Fruit fly (Drosophila melanogaster) whole organism, embryonic: ENCODE data around the gene CG16734.

Experiments used
- ATbp ChIP-seq: fragments of 200-800 bp; sonication (Bioruptor generic); optimal IDR thresholded peaks from 2 replicates; lab custom pipeline; 2017; ENCODE audit warnings: missing biosample characterization, mild to moderate bottlenecking, missing genetic modification characterization, missing genetic modification reagents
- CG10959 ChIP-seq: fragments of 200-800 bp; sonication (Bioruptor generic); IDR thresholded peaks from 2 replicates; pipeline ENCODE4 v1.3.6; 2022; ENCODE audit warnings: missing biosample characterization, missing genetic modification characterization
- CG11398 ChIP-seq: fragments of 200-800 bp; sonication (Bioruptor generic); optimal IDR thresholded peaks from 2 replicates; lab custom pipeline; 2016; ENCODE audit warnings: missing biosample characterization, missing genetic modification characterization
- CG11696 ChIP-seq: fragments of 200-800 bp; sonication (Bioruptor generic); IDR thresholded peaks from 2 replicates; pipeline ENCODE4 v1.3.6; 2022; ENCODE audit warnings: missing biosample characterization, missing genetic modification characterization
- CG12104 ChIP-seq: fragments of 200-800 bp; sonication (Bioruptor generic); optimal IDR thresholded peaks from 3 replicates; lab custom pipeline; 2016; ENCODE audit warnings: missing biosample characterization, missing genetic modification characterization
- CG12769 ChIP-seq: fragments of 200-800 bp; sonication (Bioruptor generic); optimal IDR thresholded peaks from 2 replicates; lab custom pipeline; 2019; ENCODE audit warnings: missing biosample characterization, mild to moderate bottlenecking, missing genetic modification characterization, moderate library complexity
- CG16863 ChIP-seq: fragments of 200-800 bp; sonication (Bioruptor generic); optimal IDR thresholded peaks from 3 replicates; lab custom pipeline; 2016; ENCODE audit warnings: missing biosample characterization, missing genetic modification characterization
- CG17385 ChIP-seq: fragments of 200-800 bp; sonication (Bioruptor generic); optimal IDR thresholded peaks from 3 replicates; lab custom pipeline; 2018; ENCODE audit warnings: missing biosample characterization, mild to moderate bottlenecking, missing genetic modification characterization
- CG18262 ChIP-seq: fragments of 200-800 bp; optimal IDR thresholded peaks from 3 replicates; lab custom pipeline; 2019; ENCODE audit warnings: missing biosample characterization, mild to moderate bottlenecking, missing genetic modification characterization, moderate library complexity
- CG18619 ChIP-seq: fragments of 200-800 bp; sonication (Bioruptor generic); optimal IDR thresholded peaks from 3 replicates; lab custom pipeline; 2017; ENCODE audit warnings: missing biosample characterization, mild to moderate bottlenecking, missing genetic modification characterization
- CG2120 ChIP-seq: fragments of 200-800 bp; sonication (Bioruptor generic); optimal IDR thresholded peaks from 3 replicates; lab custom pipeline; 2016; ENCODE audit warnings: missing biosample characterization, missing genetic modification characterization
- CG2875 ChIP-seq: fragments of 200-800 bp; sonication (Bioruptor generic); optimal IDR thresholded peaks from 2 replicates; lab custom pipeline; 2017; ENCODE audit warnings: missing biosample characterization, mild to moderate bottlenecking, missing genetic modification characterization, missing genetic modification reagents
- CG32532 ChIP-seq: fragments of 200-800 bp; sonication (Bioruptor generic); IDR thresholded peaks from 2 replicates; pipeline ENCODE4 v1.3.6; 2022; ENCODE audit warnings: missing biosample characterization, missing genetic modification characterization
- CG33557 ChIP-seq: fragments of 200-800 bp; sonication (Bioruptor generic); optimal IDR thresholded peaks from 2 replicates; lab custom pipeline; 2019; ENCODE audit warnings: missing biosample characterization, mild to moderate bottlenecking, missing genetic modification characterization, moderate library complexity
- CG34376 ChIP-seq: fragments of 200-800 bp; sonication (Bioruptor generic); optimal IDR thresholded peaks from 2 replicates; lab custom pipeline; 2018; ENCODE audit warnings: missing biosample characterization, mild to moderate bottlenecking, missing genetic modification characterization
- CG7271 ChIP-seq: fragments of 200-800 bp; sonication (Bioruptor generic); optimal IDR thresholded peaks from 2 replicates; lab custom pipeline; 2018; ENCODE audit warnings: missing biosample characterization, mild to moderate bottlenecking, missing genetic modification characterization, moderate library complexity
- CG7928 ChIP-seq: fragments of 200-800 bp; sonication (Bioruptor generic); optimal IDR thresholded peaks from 2 replicates; lab custom pipeline; 2017; ENCODE audit warnings: missing biosample characterization, mild to moderate bottlenecking, missing genetic modification characterization
- CTCF ChIP-seq: fragments of 200-800 bp; sonication (Bioruptor generic); optimal IDR thresholded peaks from 2 replicates; lab custom pipeline; 2017; ENCODE audit warnings: missing biosample characterization, mild to moderate bottlenecking, missing genetic modification characterization, moderate library complexity
- Camta ChIP-seq: fragments of 200-800 bp; sonication (Bioruptor generic); optimal IDR thresholded peaks from 2 replicates; lab custom pipeline; 2016; ENCODE audit warnings: missing biosample characterization, missing genetic modification characterization
- D ChIP-seq, 2 experiments: fragments of 200-800 bp in 1 of 2; fragments of >200 bp in 1 of 2; sonication (Bioruptor generic) in 1 of 2; optimal IDR thresholded peaks; 2 replicates in 1 of 2; 3 replicates in 1 of 2; lab custom pipeline; 2017; ENCODE audit warnings: mild to moderate bottlenecking in 1 of 2, missing biosample characterization in 1 of 2, missing genetic modification characterization in 1 of 2, missing genetic modification reagents in 1 of 2
- D19A ChIP-seq: fragments of 200-800 bp; optimal IDR thresholded peaks from 3 replicates; lab custom pipeline; 2019; ENCODE audit warnings: missing biosample characterization, mild to moderate bottlenecking, missing genetic modification characterization, moderate library complexity
- Dbx ChIP-seq: fragments of 200-800 bp; sonication (Bioruptor generic); IDR thresholded peaks from 3 replicates; pipeline ENCODE4 v1.3.6; 2022; ENCODE audit warnings: missing biosample characterization, missing genetic modification characterization
- ERR ChIP-seq: fragments of 200-800 bp; sonication (Bioruptor generic); optimal IDR thresholded peaks from 2 replicates; lab custom pipeline; 2016; ENCODE audit warnings: missing biosample characterization, missing genetic modification characterization
- HLH3B ChIP-seq: fragments of 200-800 bp; sonication (Bioruptor generic); IDR thresholded peaks from 2 replicates; pipeline ENCODE4 v1.3.6; 2022; ENCODE audit warnings: missing biosample characterization, missing genetic modification characterization
- Hmr ChIP-seq: fragments of 200-800 bp; sonication (Bioruptor generic); optimal IDR thresholded peaks from 3 replicates; lab custom pipeline; 2017; ENCODE audit warnings: mild to moderate bottlenecking, missing biosample characterization, missing genetic modification reagents, missing genetic modification characterization
- Hr3 ChIP-seq: fragments of 200-800 bp; sonication (Bioruptor generic); optimal IDR thresholded peaks from 3 replicates; lab custom pipeline; 2016; ENCODE audit warnings: missing biosample characterization, missing genetic modification characterization
- Hr39 ChIP-seq: fragments of >200 bp; optimal IDR thresholded peaks from 2 replicates; lab custom pipeline; 2017
- Hr78 ChIP-seq, 2 experiments: fragments of 200-800 bp in 1 of 2; fragments of >200 bp in 1 of 2; sonication (Bioruptor generic) in 1 of 2; optimal IDR thresholded peaks; 2 replicates each; lab custom pipeline; 2017 to 2019; ENCODE audit warnings: missing biosample characterization in 2 of 2, missing genetic modification characterization in 2 of 2, mild to moderate bottlenecking in 1 of 2, moderate library complexity in 1 of 2
- NC2β ChIP-seq: fragments of 200-800 bp; sonication (Bioruptor generic); optimal IDR thresholded peaks from 2 replicates; lab custom pipeline; 2016; ENCODE audit warnings: missing biosample characterization, missing genetic modification characterization
- NFAT ChIP-seq: fragments of 200-800 bp; sonication (Bioruptor generic); IDR thresholded peaks from 2 replicates; pipeline ENCODE4 v1.3.6; 2022; ENCODE audit warnings: missing biosample characterization, missing genetic modification characterization
- Nf-YA ChIP-seq: fragments of 200-800 bp; sonication (Bioruptor generic); IDR thresholded peaks from 2 replicates; pipeline ENCODE4 v1.3.6; 2022; ENCODE audit warnings: missing biosample characterization, missing genetic modification characterization
- Sin3A ChIP-seq: fragments of >200 bp; optimal IDR thresholded peaks from 2 replicates; lab custom pipeline; 2018
- Usf ChIP-seq: fragments of 200-800 bp; sonication (Bioruptor generic); optimal IDR thresholded peaks from 2 replicates; lab custom pipeline; 2017; ENCODE audit warnings: missing genotype, missing biosample characterization, missing genetic modification characterization
- Xrp1 ChIP-seq: fragments of 200-800 bp; sonication (Bioruptor generic); IDR thresholded peaks from 2 replicates; pipeline ENCODE4 v1.3.6; 2022; ENCODE audit warnings: missing biosample characterization, missing genetic modification characterization
- bigmax ChIP-seq: fragments of 200-800 bp; sonication (Bioruptor generic); optimal IDR thresholded peaks from 2 replicates; lab custom pipeline; 2018; ENCODE audit warnings: missing biosample characterization, mild to moderate bottlenecking, missing genetic modification characterization
- cg ChIP-seq: fragments of 200-800 bp; sonication (Bioruptor generic); optimal IDR thresholded peaks from 3 replicates; lab custom pipeline; 2019; ENCODE audit warnings: missing biosample characterization, mild to moderate bottlenecking, missing genetic modification characterization, moderate library complexity
- ci ChIP-seq: fragments of 200-800 bp; sonication (Bioruptor generic); IDR thresholded peaks from 3 replicates; pipeline ENCODE4 v1.3.6; 2022; ENCODE audit warnings: missing biosample characterization, missing genetic modification characterization
- fd102C ChIP-seq: fragments of 200-800 bp; sonication (Bioruptor generic); optimal IDR thresholded peaks from 2 replicates; lab custom pipeline; 2018; ENCODE audit warnings: missing biosample characterization, mild to moderate bottlenecking, missing genetic modification characterization, moderate library complexity
- fd64A ChIP-seq: fragments of 200-800 bp; sonication (Bioruptor generic); optimal IDR thresholded peaks from 3 replicates; lab custom pipeline; 2018; ENCODE audit warnings: missing biosample characterization, mild to moderate bottlenecking, missing genetic modification characterization
- fu2 ChIP-seq: fragments of 200-800 bp; sonication (Bioruptor generic); optimal IDR thresholded peaks from 2 replicates; lab custom pipeline; 2016; ENCODE audit warnings: missing biosample characterization, missing genetic modification characterization
- gfzf ChIP-seq: fragments of 200-800 bp; sonication (Bioruptor generic); optimal IDR thresholded peaks from 2 replicates; lab custom pipeline; 2016; ENCODE audit warnings: missing biosample characterization, mild to moderate bottlenecking, missing genetic modification characterization, moderate library complexity
- her ChIP-seq: fragments of 200-800 bp; sonication (Bioruptor generic); optimal IDR thresholded peaks from 2 replicates; lab custom pipeline; 2016; ENCODE audit warnings: missing biosample characterization, missing genetic modification characterization
- ind ChIP-seq: fragments of 200-800 bp; sonication (Bioruptor generic); optimal IDR thresholded peaks from 3 replicates; lab custom pipeline; 2016; ENCODE audit warnings: missing biosample characterization, missing genetic modification characterization
- jing ChIP-seq: fragments of 200-800 bp; sonication (Bioruptor generic); optimal IDR thresholded peaks from 2 replicates; lab custom pipeline; 2018; ENCODE audit warnings: missing biosample characterization, mild to moderate bottlenecking, missing genetic modification characterization
- kni ChIP-seq: fragments of 200-800 bp; sonication (Bioruptor generic); optimal IDR thresholded peaks from 3 replicates; lab custom pipeline; 2017; ENCODE audit warnings: mild to moderate bottlenecking, missing biosample characterization, missing genetic modification reagents, missing genetic modification characterization
- odd ChIP-seq: fragments of 200-800 bp; sonication (Bioruptor generic); optimal IDR thresholded peaks from 2 replicates; lab custom pipeline; 2017; ENCODE audit warnings: missing biosample characterization, mild to moderate bottlenecking, missing genetic modification characterization
- pita ChIP-seq: fragments of 200-800 bp; sonication (Bioruptor generic); optimal IDR thresholded peaks from 2 replicates; lab custom pipeline; 2017; ENCODE audit warnings: missing biosample characterization, mild to moderate bottlenecking, missing genetic modification characterization
- sob ChIP-seq: fragments of 200-800 bp; sonication (Bioruptor generic); IDR thresholded peaks from 2 replicates; pipeline ENCODE4 v1.3.6; 2022; ENCODE audit warnings: missing biosample characterization, missing genetic modification characterization
- stwl ChIP-seq: fragments of 200-800 bp; sonication (Bioruptor generic); optimal IDR thresholded peaks from 3 replicates; lab custom pipeline; 2018; ENCODE audit warnings: missing biosample characterization, mild to moderate bottlenecking, missing genetic modification characterization, moderate library complexity
- tap ChIP-seq: fragments of 200-800 bp; optimal IDR thresholded peaks from 3 replicates; lab custom pipeline; 2019; ENCODE audit warnings: missing biosample characterization, mild to moderate bottlenecking, missing genetic modification characterization, moderate library complexity
- twi ChIP-seq: fragments of 200-800 bp; optimal IDR thresholded peaks from 2 replicates; lab custom pipeline; 2019; ENCODE audit warnings: missing biosample characterization, mild to moderate bottlenecking, missing genetic modification characterization, moderate library complexity
- wdn ChIP-seq: fragments of 200-800 bp; sonication (Bioruptor generic); IDR thresholded peaks from 2 replicates; pipeline ENCODE4 v1.3.6; 2022; ENCODE audit warnings: missing biosample characterization, missing genetic modification characterization
- wek ChIP-seq: fragments of 200-800 bp; sonication (Bioruptor generic); optimal IDR thresholded peaks from 3 replicates; lab custom pipeline; 2018; ENCODE audit warnings: missing biosample characterization, mild to moderate bottlenecking, missing genetic modification characterization, moderate library complexity

CG16734 gene

dm6 chr3R:9215551-9215950 is 39.3 kb upstream of the CG16734 start (continued):
- TF ChIP-seq jing (GFP tag; lab: Kevin White, UChicago), result no peak
- TF ChIP-seq CG7928 (GFP tag; lab: Kevin White, UChicago), result no peak
- TF ChIP-seq CG7271 (tag; lab: Kevin White, UChicago), result no peak
- peak; percentile 33 for TF ChIP-seq fd64A (GFP tag; lab: Kevin White, UChicago)
- TF ChIP-seq sob (GFP tag; lab: Robert Waterston, UW), result no peak
- TF ChIP-seq ind, result no peak
- no peak for TF ChIP-seq D (optimal IDR thresholded peaks at IDR 0.05; lab: Kevin White, UChicago)
- no peak for TF ChIP-seq D (GFP tag; optimal IDR thresholded peaks at IDR 0.05; lab: Kevin White, UChicago)
- no peak for TF ChIP-seq ATbp (GFP tag; lab: Kevin White, UChicago)
- no peak for TF ChIP-seq wdn
- TF ChIP-seq bigmax (GFP tag; lab: Kevin White, UChicago), result no peak
- TF ChIP-seq Camta (GFP tag; lab: Kevin White, UChicago), result no peak
- no peak for TF ChIP-seq odd
- TF ChIP-seq CG11696 (GFP tag; lab: Robert Waterston, UW), result no peak
- TF ChIP-seq HLH3B (GFP tag; lab: Robert Waterston, UW), result no peak
- TF ChIP-seq CTCF (GFP tag; lab: Kevin White, UChicago), result no peak
- no peak for TF ChIP-seq Usf (GFP tag; lab: Kevin White, UChicago)
- TF ChIP-seq CG17385 (GFP tag; lab: Kevin White, UChicago), result peak; percentile 37
- TF ChIP-seq Sin3A, result no peak
- TF ChIP-seq CG11398 (GFP tag; lab: Kevin White, UChicago), result no peak
- TF ChIP-seq tap, result no peak
- no peak for TF ChIP-seq Dbx
- peak; percentile 5 for TF ChIP-seq D19A (tag; lab: Kevin White, UChicago)
- no peak for TF ChIP-seq CG32532 (GFP tag; lab: Robert Waterston, UW)
- no peak for TF ChIP-seq pita (GFP tag; lab: Kevin White, UChicago)
- no peak for TF ChIP-seq CG16863
- TF ChIP-seq her (GFP tag; lab: Kevin White, UChicago), result no peak
- TF ChIP-seq NC2β, result no peak
- TF ChIP-seq CG33557, result peak; percentile 84
- TF ChIP-seq kni (GFP tag; lab: Kevin White, UChicago), result peak; percentile 77
- no peak for TF ChIP-seq gfzf (GFP tag; lab: Kevin White, UChicago)
- peak; percentile 0 for TF ChIP-seq twi (tag; lab: Kevin White, UChicago)
- no peak for TF ChIP-seq CG12104 (GFP tag; lab: Kevin White, UChicago)
- TF ChIP-seq CG2120 (GFP tag; lab: Kevin White, UChicago), result no peak
- no peak for TF ChIP-seq NFAT (GFP tag; lab: Robert Waterston, UW)
- TF ChIP-seq CG10959 (GFP tag; lab: Robert Waterston, UW), result no peak
- TF ChIP-seq Xrp1 (GFP tag; lab: Robert Waterston, UW), result no peak
- TF ChIP-seq stwl, result no peak
- no peak for TF ChIP-seq ci (GFP tag; lab: Robert Waterston, UW)
- no peak for TF ChIP-seq Hr3 (GFP tag; lab: Kevin White, UChicago)
- no peak for TF ChIP-seq CG34376 (GFP tag; lab: Kevin White, UChicago)
- TF ChIP-seq CG12769, result no peak
- TF ChIP-seq cg (GFP tag; lab: Kevin White, UChicago), result peak; percentile 27
- no peak for TF ChIP-seq wek (GFP tag; lab: Kevin White, UChicago)
- TF ChIP-seq ERR (GFP tag; lab: Kevin White, UChicago), result no peak
- no peak for TF ChIP-seq fu2
- TF ChIP-seq Hmr (GFP tag; lab: Kevin White, UChicago), result no peak
- TF ChIP-seq CG18262 (tag; lab: Kevin White, UChicago), result peak; percentile 20
- no peak for TF ChIP-seq Hr39 (lab: Kevin White, UChicago)
- peak in 1 of 2 experiments; percentile 89 for TF ChIP-seq Hr78 (GFP tag; optimal IDR thresholded peaks at IDR 0.05; lab: Kevin White, UChicago)
- TF ChIP-seq CG18619 (GFP tag; lab: Kevin White, UChicago), result no peak
- no peak for TF ChIP-seq Nf-YA (GFP tag; lab: Robert Waterston, UW)
- no peak for TF ChIP-seq fd102C (GFP tag; lab: Kevin White, UChicago)
- TF ChIP-seq CG2875, result peak; percentile 24
